Fruit fly (Drosophila melanogaster) Kc167 (cell line): ENCODE results near the gene CG42369.

Source experiments
- Myc ChIP-seq: fragments of >200 bp; optimal IDR thresholded peaks from 2 replicates; lab custom pipeline; 2017; ENCODE audit warnings: missing external identifiers
- Sin3A ChIP-seq: fragments of >200 bp; optimal IDR thresholded peaks from 2 replicates; lab custom pipeline; 2018; ENCODE audit warnings: missing external identifiers
- h ChIP-seq: fragments of >200 bp; optimal IDR thresholded peaks from 3 replicates; lab custom pipeline; 2018; ENCODE audit warnings: missing external identifiers
- insv ChIP-seq: fragments of >200 bp; optimal IDR thresholded peaks from 3 replicates; lab custom pipeline; 2018; ENCODE audit warnings: missing external identifiers
- psq ChIP-seq: fragments of >200 bp; optimal IDR thresholded peaks from 2 replicates; lab custom pipeline; 2017; ENCODE audit warnings: missing external identifiers
- ttk ChIP-seq: sonication (Bioruptor generic); optimal IDR thresholded peaks from 2 replicates; lab custom pipeline; 2017; ENCODE audit warnings: missing external identifiers

- no peak for TF ChIP-seq Sin3A (lab: Kevin White, UChicago)
- no peak for TF ChIP-seq psq
- no peak for TF ChIP-seq insv (lab: Kevin White, UChicago)
- no peak for TF ChIP-seq ttk (lab: Kevin White, UChicago)
- TF ChIP-seq h (lab: Kevin White, UChicago): no peak
- TF ChIP-seq Myc (lab: Kevin White, UChicago): no peak
Observed at dm6 chr2L:6422488-6422887, 25.4 kb upstream of the CG42369 start.
